Worm (Caenorhabditis elegans): ENCODE measurements around the gene F25G6.1.

DNA sequence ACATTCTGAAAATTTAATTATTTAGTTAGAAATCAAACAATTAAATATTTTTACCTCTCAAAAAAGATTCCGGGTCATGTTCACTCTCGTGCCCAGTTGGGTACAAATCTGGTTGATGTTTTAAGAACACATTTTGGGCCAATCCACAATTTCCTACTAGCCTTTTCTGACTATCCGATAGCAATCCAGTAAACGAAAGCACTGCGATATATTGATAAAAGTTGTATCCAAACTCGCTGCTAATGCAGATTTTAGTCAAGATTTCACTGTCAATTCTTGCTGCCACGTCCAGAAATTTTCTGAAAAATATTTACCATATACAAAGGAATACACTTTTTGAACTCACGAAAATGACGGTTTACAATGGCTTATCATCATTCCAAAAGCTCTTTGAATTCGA is 5.7 kb upstream of the F25G6.1 start:
- TF ChIP-seq ama-1 (optimal IDR thresholded peaks at IDR 0.05) (no peak), unc-62 (GFP tag; optimal IDR thresholded peaks at IDR 0.05 in 1 of 2) (peak in 1 of 2 experiments; percentile 91), unc-62 (tag; optimal IDR thresholded peaks at IDR 0.05) (no peak), dpl-1 (GFP tag; optimal IDR thresholded peaks at IDR 0.05) (no peak), mep-1 (tag; optimal IDR thresholded peaks at IDR 0.05) (no peak), arid-1 (GFP tag; conservative IDR thresholded peaks at IDR 0.05) (no peak), nhr-6 (tag; optimal IDR thresholded peaks at IDR 0.05) (no peak), nhr-42 (GFP tag; IDR thresholded peaks at IDR 0.05) (no peak), lin-39 (tag; optimal IDR thresholded peaks at IDR 0.05) (no peak), nhr-10 (tag; optimal IDR thresholded peaks at IDR 0.05) (no peak), egl-27 (tag; optimal IDR thresholded peaks at IDR 0.05) (no peak), snpc-4 (tag; optimal IDR thresholded peaks at IDR 0.05) (no peak), nhr-77 (tag; optimal IDR thresholded peaks at IDR 0.05) (no peak)
